Fruit fly (Drosophila melanogaster): ENCODE measurements around the gene CG15418.
A peak's percentile ranks its signal among the peaks of the same experiment; 100 is the strongest.

dm6 chr2L:3657349-3658142 is 36.0 kb upstream of the CG15418 start:
- TF ChIP-seq h (GFP tag; optimal IDR thresholded peaks at IDR 0.05) (peak; percentile 45), psq (GFP tag; optimal IDR thresholded peaks at IDR 0.05) (no peak), Abd-B (GFP tag; optimal IDR thresholded peaks at IDR 0.05) (no peak)

Measured in whole organism, wandering third instar larva.